Fruit fly (Drosophila melanogaster): ENCODE data around the gene CG31897.
A peak's percentile ranks its signal among the peaks of the same experiment; 100 is the strongest.

Gene CG31897

dm6 chr2L:8421717-8422116 lies 20.5 kb upstream of the CG31897 start:
- TF ChIP-seq CG13204 (GFP tag; optimal IDR thresholded peaks at IDR 0.05) (no peak), gl (tag; optimal IDR thresholded peaks at IDR 0.05) (no peak), CG15710 (tag; optimal IDR thresholded peaks at IDR 0.05) (no peak), CG32121 (GFP tag; IDR thresholded peaks at IDR 0.05) (no peak), EcR (GFP tag; optimal IDR thresholded peaks at IDR 0.05) (no peak), CG10348 (GFP tag; IDR thresholded peaks at IDR 0.05) (no peak), CG8301 (tag; optimal IDR thresholded peaks at IDR 0.05) (no peak), CG14655 (GFP tag; optimal IDR thresholded peaks at IDR 0.05) (no peak), CG12605 (GFP tag; IDR thresholded peaks at IDR 0.05) (no peak), rn (GFP tag; IDR thresholded peaks at IDR 0.05) (no peak), CG17806 (tag; optimal IDR thresholded peaks at IDR 0.05) (no peak), Snoo (tag; optimal IDR thresholded peaks at IDR 0.05) (no peak)

- no peak for TF ChIP-seq CG9948 (tag; optimal IDR thresholded peaks at IDR 0.05)
- TF ChIP-seq CG13204 (GFP tag; optimal IDR thresholded peaks at IDR 0.05), result no peak
- no peak for TF ChIP-seq Pif1A (GFP tag; optimal IDR thresholded peaks at IDR 0.05)
- TF ChIP-seq CG34367 (tag; optimal IDR thresholded peaks at IDR 0.05), result no peak
Observed at dm6 chr2L:8423047-8423446, 19.2 kb upstream of the CG31897 start.

DNA sequence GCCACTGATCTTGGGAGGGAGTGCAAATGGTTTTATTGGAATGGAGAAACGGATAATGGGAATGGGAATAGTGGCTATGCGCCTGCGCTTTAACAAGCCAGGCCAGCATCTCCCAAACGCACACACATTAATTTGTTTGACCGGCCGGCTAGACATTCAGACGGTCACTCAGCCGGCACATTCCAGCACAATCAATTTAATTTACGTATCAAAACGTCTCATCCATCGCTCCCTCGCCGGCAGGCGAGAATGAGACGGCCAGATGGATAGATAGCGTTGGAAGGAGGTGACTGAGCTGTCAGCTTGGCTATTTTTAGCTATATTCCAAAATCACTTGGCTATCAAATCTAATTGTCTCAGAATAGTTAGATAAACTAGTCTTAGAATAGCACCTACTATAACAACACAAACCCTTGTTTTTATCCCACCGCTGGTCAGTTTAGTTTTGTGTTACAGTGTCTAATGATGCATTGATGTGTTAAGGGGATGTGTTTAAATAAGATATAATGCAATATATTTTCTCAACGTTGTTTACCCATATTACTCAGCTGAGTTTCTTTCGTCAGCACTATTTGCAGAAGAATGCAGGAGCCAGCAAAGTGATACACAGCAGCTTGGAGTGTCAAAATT lies 18.7 kb upstream of the CG31897 start:
- TF ChIP-seq D1 (tag; optimal IDR thresholded peaks at IDR 0.05) (no peak), CG8159 (tag; optimal IDR thresholded peaks at IDR 0.05) (peak; percentile 30), Pif1A (GFP tag; optimal IDR thresholded peaks at IDR 0.05) (peak; percentile 16), Pif1B (GFP tag; optimal IDR thresholded peaks at IDR 0.05) (peak; percentile 24), CG15710 (tag; optimal IDR thresholded peaks at IDR 0.05) (peak; percentile 4)

DNA sequence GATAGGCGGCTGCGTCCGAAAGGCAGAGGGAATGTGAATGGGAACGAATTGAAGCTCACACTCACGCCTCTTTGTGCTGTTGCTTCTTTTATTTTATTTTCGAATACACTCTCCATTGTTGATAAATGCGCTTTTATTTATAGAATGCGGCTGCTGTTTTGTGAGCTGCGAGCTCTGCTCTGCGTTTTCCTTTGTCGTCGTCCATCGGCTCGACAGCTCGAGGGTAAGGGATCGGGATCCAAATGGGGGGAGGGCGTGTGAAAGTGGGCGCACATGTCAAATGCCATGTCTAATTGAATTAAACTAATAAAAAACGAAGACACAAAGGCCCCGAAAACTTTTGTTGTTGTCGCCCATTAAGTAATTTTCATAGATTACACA lies 18.2 kb upstream of the CG31897 start:
- TF ChIP-seq CG15710 (tag; optimal IDR thresholded peaks at IDR 0.05) (no peak), Snoo (tag; optimal IDR thresholded peaks at IDR 0.05) (no peak), Pif1A (GFP tag; optimal IDR thresholded peaks at IDR 0.05) (no peak), Ets98B (GFP tag; IDR thresholded peaks at IDR 0.05) (no peak), CG12605 (GFP tag; IDR thresholded peaks at IDR 0.05) (no peak), EcR (GFP tag; optimal IDR thresholded peaks at IDR 0.05) (peak; percentile 78), CG9948 (tag; optimal IDR thresholded peaks at IDR 0.05) (no peak), Pif1B (GFP tag; optimal IDR thresholded peaks at IDR 0.05) (no peak), CG32121 (GFP tag; IDR thresholded peaks at IDR 0.05) (no peak), D1 (tag; optimal IDR thresholded peaks at IDR 0.05) (no peak), CG8159 (tag; optimal IDR thresholded peaks at IDR 0.05) (no peak), CG34367 (tag; optimal IDR thresholded peaks at IDR 0.05) (no peak), CG17806 (tag; optimal IDR thresholded peaks at IDR 0.05) (no peak), CG8301 (tag; optimal IDR thresholded peaks at IDR 0.05) (no peak), CG13204 (GFP tag; optimal IDR thresholded peaks at IDR 0.05) (peak; percentile 37), CG14655 (GFP tag; optimal IDR thresholded peaks at IDR 0.05) (no peak), CG4496 (GFP tag; IDR thresholded peaks at IDR 0.05) (no peak), gl (tag; optimal IDR thresholded peaks at IDR 0.05) (peak; percentile 42)

DNA sequence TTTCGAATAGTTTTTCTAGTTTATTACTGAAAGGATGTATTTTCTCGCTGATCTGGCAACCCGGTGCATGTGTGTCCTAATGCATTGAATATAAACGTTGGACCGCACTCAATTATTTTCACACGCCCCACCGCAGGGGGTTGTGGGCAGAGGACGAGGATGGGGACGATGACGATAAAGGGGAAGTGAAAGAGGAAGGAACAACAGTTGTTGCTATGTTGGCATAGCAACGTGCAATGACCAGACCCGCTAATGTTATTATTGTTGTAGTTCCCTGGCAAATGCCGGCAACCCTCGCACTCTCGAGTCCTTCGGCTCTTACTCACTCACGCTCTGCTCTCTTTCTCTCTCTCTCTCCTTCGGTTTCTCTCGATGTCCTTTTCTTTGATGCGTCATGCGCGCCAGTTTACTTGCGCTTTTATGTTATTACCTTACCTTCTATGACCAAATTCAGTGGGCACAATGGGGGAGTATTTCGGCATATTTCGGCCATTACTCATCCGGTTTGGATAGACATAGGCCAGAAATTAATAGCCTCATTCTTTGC lies 17.5 kb upstream of the CG31897 start:
- no peak for TF ChIP-seq CG12605 (GFP tag; IDR thresholded peaks at IDR 0.05)
- TF ChIP-seq Pif1B (GFP tag; optimal IDR thresholded peaks at IDR 0.05), result no peak
- TF ChIP-seq rn (GFP tag; IDR thresholded peaks at IDR 0.05), result no peak
- TF ChIP-seq CG8159 (tag; optimal IDR thresholded peaks at IDR 0.05), result no peak
- TF ChIP-seq gl (tag; optimal IDR thresholded peaks at IDR 0.05), result no peak
- no peak for TF ChIP-seq CG15710 (tag; optimal IDR thresholded peaks at IDR 0.05)
- TF ChIP-seq CG13204 (GFP tag; optimal IDR thresholded peaks at IDR 0.05), result no peak
- no peak for TF ChIP-seq CG8301 (tag; optimal IDR thresholded peaks at IDR 0.05)
- TF ChIP-seq Pif1A (GFP tag; optimal IDR thresholded peaks at IDR 0.05), result no peak
- no peak for TF ChIP-seq Snoo (tag; optimal IDR thresholded peaks at IDR 0.05)
- TF ChIP-seq CG9948 (tag; optimal IDR thresholded peaks at IDR 0.05), result no peak
- TF ChIP-seq CG32121 (GFP tag; IDR thresholded peaks at IDR 0.05), result no peak
- no peak for TF ChIP-seq CG10348 (GFP tag; IDR thresholded peaks at IDR 0.05)
- no peak for TF ChIP-seq fd96Ca (GFP tag; IDR thresholded peaks at IDR 0.05)
- TF ChIP-seq D1 (tag; optimal IDR thresholded peaks at IDR 0.05), result no peak
- no peak for TF ChIP-seq CG17806 (tag; optimal IDR thresholded peaks at IDR 0.05)
- no peak for TF ChIP-seq CG34367 (tag; optimal IDR thresholded peaks at IDR 0.05)
- no peak for TF ChIP-seq CG4496 (GFP tag; IDR thresholded peaks at IDR 0.05)
- no peak for TF ChIP-seq EcR (GFP tag; optimal IDR thresholded peaks at IDR 0.05)
- no peak for TF ChIP-seq Ets98B (GFP tag; IDR thresholded peaks at IDR 0.05)

- TF ChIP-seq CG15710 (tag; optimal IDR thresholded peaks at IDR 0.05), result no peak
- no peak for TF ChIP-seq rn (GFP tag; IDR thresholded peaks at IDR 0.05)
- no peak for TF ChIP-seq Pif1B (GFP tag; optimal IDR thresholded peaks at IDR 0.05)
- no peak for TF ChIP-seq CG9948 (tag; optimal IDR thresholded peaks at IDR 0.05)
- TF ChIP-seq Ets98B (GFP tag; IDR thresholded peaks at IDR 0.05), result no peak
- no peak for TF ChIP-seq CG4496 (GFP tag; IDR thresholded peaks at IDR 0.05)
- peak; percentile 72 for TF ChIP-seq EcR (GFP tag; optimal IDR thresholded peaks at IDR 0.05)
Observed at dm6 chr2L:8425212-8425611, 17.0 kb upstream of the CG31897 start.
